ENCODE assay signal across 5 worm cellular contexts in genomic region chrII:13812335-13812734, ce11.
A peak's percentile ranks its signal among the peaks of the same experiment; 100 is the strongest.
TF ChIP-seq lines count a peak whose summit lies in the region.

No protein-coding gene starts in this region.

TF ChIP-seq in whole organism, L1 larva, 84 proteins besides CTCF, POLR2A, EP300 and RAD21:
- TF ChIP-seq ceh-8 (GFP tag; optimal IDR thresholded peaks at IDR 0.05; lab: Kevin White, UChicago) (no peak), nhr-85 (tag; lab: Kevin White, UChicago) (no peak), mep-1 (tag; optimal IDR thresholded peaks at IDR 0.05; lab: Kevin White, UChicago) (no peak), lin-35 (GFP tag; optimal IDR thresholded peaks at IDR 0.05; lab: Kevin White, UChicago) (no peak), lin-14 (GFP tag; optimal IDR thresholded peaks at IDR 0.05; lab: Kevin White, UChicago) (peak; percentile 38), ceh-82 (tag; optimal IDR thresholded peaks at IDR 0.05; lab: Kevin White, UChicago) (no peak), sup-37 (GFP tag; optimal IDR thresholded peaks at IDR 0.05; lab: Kevin White, UChicago) (no peak), ceh-63 (GFP tag; optimal IDR thresholded peaks at IDR 0.05; lab: Kevin White, UChicago) (no peak), unc-98 (GFP tag; IDR thresholded peaks at IDR 0.05; lab: Robert Waterston, UW) (no peak), fkh-10 (GFP tag; optimal IDR thresholded peaks at IDR 0.05; lab: Kevin White, UChicago) (peak; percentile 61), egl-27 (tag; optimal IDR thresholded peaks at IDR 0.05; lab: Kevin White, UChicago) (no peak), mab-9 (GFP tag; IDR thresholded peaks at IDR 0.05; lab: Robert Waterston, UW) (no peak), ama-1 (optimal IDR thresholded peaks at IDR 0.05; lab: Kevin White, UChicago) (no peak), nhr-47 (tag; optimal IDR thresholded peaks at IDR 0.05; lab: Kevin White, UChicago) (no peak), pqm-1 (tag; optimal IDR thresholded peaks at IDR 0.05; lab: Kevin White, UChicago) (no peak), lin-39 (tag; optimal IDR thresholded peaks at IDR 0.05; lab: Kevin White, UChicago) (no peak), dsc-1 (tag; optimal IDR thresholded peaks at IDR 0.05; lab: Kevin White, UChicago) (no peak)

TF ChIP-seq in whole organism, L3 larva, 47 proteins besides CTCF, POLR2A, EP300 and RAD21:
- TF ChIP-seq ZK546.5 (tag; optimal IDR thresholded peaks at IDR 0.05; lab: Kevin White, UChicago) = no peak
- no peak for TF ChIP-seq zag-1 (tag; optimal IDR thresholded peaks at IDR 0.05; lab: Kevin White, UChicago)
- peak; percentile 63 for TF ChIP-seq fkh-10 (GFP tag; optimal IDR thresholded peaks at IDR 0.05; lab: Kevin White, UChicago)
- no peak for TF ChIP-seq ceh-28 (tag; optimal IDR thresholded peaks at IDR 0.05; lab: Kevin White, UChicago)
- no peak for TF ChIP-seq nhr-11 (tag; optimal IDR thresholded peaks at IDR 0.05; lab: Kevin White, UChicago)
- no peak for TF ChIP-seq daf-12 (tag; optimal IDR thresholded peaks at IDR 0.05; lab: Kevin White, UChicago)
- TF ChIP-seq egl-27 (tag; optimal IDR thresholded peaks at IDR 0.05; lab: Kevin White, UChicago) = no peak

TF ChIP-seq in whole organism, L4 larva, 104 proteins besides CTCF, POLR2A, EP300 and RAD21:
- TF ChIP-seq duxl-1 (tag; optimal IDR thresholded peaks at IDR 0.05; lab: Kevin White, UChicago; ENCODE audit: poor library complexity) (no peak), dmd-9 (GFP tag; IDR thresholded peaks at IDR 0.05; lab: Robert Waterston, UW) (no peak), fkh-10 (GFP tag; optimal IDR thresholded peaks at IDR 0.05; lab: Kevin White, UChicago) (peak; percentile 57)

TF ChIP-seq in whole organism, late embryonic, 69 proteins besides CTCF, POLR2A, EP300 and RAD21:
- no peak for TF ChIP-seq gmeb-2 (tag; optimal IDR thresholded peaks at IDR 0.05; lab: Kevin White, UChicago)
- TF ChIP-seq unc-42 (tag; optimal IDR thresholded peaks at IDR 0.05; lab: Kevin White, UChicago) = peak; percentile 58

TF ChIP-seq in whole organism, mixed stage, embryonic, 35 proteins besides CTCF, POLR2A, EP300 and RAD21:
- TF ChIP-seq ces-1 (GFP tag; optimal IDR thresholded peaks at IDR 0.05; lab: Kevin White, UChicago) (peak; percentile 45), pha-4 (tag; optimal IDR thresholded peaks at IDR 0.05; lab: Kevin White, UChicago) (no peak)

Comparison
In these comparisons a context has a peak if more than half of its experiments do, and no peak if none do; other contexts are left out.
1. Of the 29 proteins assayed by ChIP-seq in both whole organism, L4 larva and whole organism, L1 larva: peak only in whole organism, L4 larva: none; only in whole organism, L1 larva: none; in both: fkh-10; in neither: 28.